Fruit fly (Drosophila melanogaster) whole organism, embryonic: ENCODE measurements around the gene gro.

ENCODE experiments used
- Abd-B ChIP-seq: fragments of 200-800 bp; sonication (Bioruptor generic); optimal IDR thresholded peaks from 2 replicates; lab custom pipeline; 2018; ENCODE audit warnings: missing biosample characterization, mild to moderate bottlenecking, missing genetic modification characterization, moderate library complexity
- BtbVII ChIP-seq: fragments of 200-800 bp; sonication (Bioruptor generic); optimal IDR thresholded peaks from 3 replicates; lab custom pipeline; 2017; ENCODE audit warnings: missing biosample characterization, mild to moderate bottlenecking, missing genetic modification characterization
- CG10209 ChIP-seq: fragments of 200-800 bp; sonication (Bioruptor generic); optimal IDR thresholded peaks from 3 replicates; lab custom pipeline; 2017; ENCODE audit warnings: missing biosample characterization, mild to moderate bottlenecking, missing genetic modification characterization, missing genetic modification reagents
- CG10959 ChIP-seq: fragments of 200-800 bp; sonication (Bioruptor generic); IDR thresholded peaks from 2 replicates; pipeline ENCODE4 v1.3.6; 2022; ENCODE audit warnings: missing biosample characterization, missing genetic modification characterization
- CG12219 ChIP-seq: fragments of 200-800 bp; sonication (Bioruptor generic); optimal IDR thresholded peaks from 3 replicates; lab custom pipeline; 2018; ENCODE audit warnings: missing biosample characterization, mild to moderate bottlenecking, missing genetic modification characterization
- CG13424 ChIP-seq: fragments of 200-800 bp; sonication (Bioruptor generic); optimal IDR thresholded peaks from 2 replicates; lab custom pipeline; 2019; ENCODE audit warnings: missing biosample characterization, mild to moderate bottlenecking, missing genetic modification characterization, moderate library complexity
- CG14860 ChIP-seq: fragments of 200-800 bp; sonication (Bioruptor generic); IDR thresholded peaks from 3 replicates; pipeline ENCODE4 v1.3.6; 2022; ENCODE audit warnings: missing biosample characterization, missing genetic modification characterization; ENCODE audit not compliant: partially characterized antibody
- CG1603 ChIP-seq: fragments of 200-800 bp; sonication (Bioruptor generic); optimal IDR thresholded peaks from 2 replicates; lab custom pipeline; 2019; ENCODE audit warnings: missing biosample characterization, mild to moderate bottlenecking, missing genetic modification characterization, moderate library complexity
- CG16779 ChIP-seq: fragments of 200-800 bp; sonication (Bioruptor generic); IDR thresholded peaks from 2 replicates; pipeline ENCODE4 v1.3.6; 2022; ENCODE audit warnings: missing biosample characterization, missing genetic modification characterization
- CG16813 ChIP-seq: fragments of 200-800 bp; sonication (Bioruptor generic); IDR thresholded peaks from 3 replicates; pipeline ENCODE4 v1.3.6; 2022; ENCODE audit warnings: missing biosample characterization, missing genetic modification characterization; ENCODE audit not compliant: partially characterized antibody
- CG17359 ChIP-seq: fragments of 200-800 bp; sonication (Bioruptor generic); optimal IDR thresholded peaks from 3 replicates; lab custom pipeline; 2018; ENCODE audit warnings: missing biosample characterization, mild to moderate bottlenecking, missing genetic modification characterization, moderate library complexity
- CG17568 ChIP-seq: fragments of 200-800 bp; sonication (Bioruptor generic); optimal IDR thresholded peaks from 2 replicates; lab custom pipeline; 2018; ENCODE audit warnings: missing biosample characterization, mild to moderate bottlenecking, missing genetic modification characterization, moderate library complexity
- CG2129 ChIP-seq: fragments of 200-800 bp; sonication (Bioruptor generic); IDR thresholded peaks from 2 replicates; pipeline ENCODE4 v1.3.6; 2022; ENCODE audit warnings: missing biosample characterization, missing genetic modification characterization; ENCODE audit not compliant: partially characterized antibody
- CG3065 ChIP-seq: fragments of 200-800 bp; sonication (Bioruptor generic); optimal IDR thresholded peaks from 2 replicates; lab custom pipeline; 2016; ENCODE audit warnings: missing biosample characterization, missing genetic modification characterization
- CG3163 ChIP-seq: fragments of 200-800 bp; sonication (Bioruptor generic); optimal IDR thresholded peaks from 3 replicates; lab custom pipeline; 2016; ENCODE audit warnings: missing biosample characterization, missing genetic modification characterization
- CG3838 ChIP-seq: fragments of 200-800 bp; sonication (Bioruptor generic); optimal IDR thresholded peaks from 3 replicates; lab custom pipeline; 2016; ENCODE audit warnings: missing biosample characterization, missing genetic modification characterization
- CG3847 ChIP-seq: fragments of 200-800 bp; sonication (Bioruptor generic); IDR thresholded peaks from 2 replicates; pipeline ENCODE4 v1.3.6; 2022; ENCODE audit warnings: missing biosample characterization, missing genetic modification characterization
- CG4404 ChIP-seq: fragments of 200-800 bp; sonication (Bioruptor generic); IDR thresholded peaks from 2 replicates; pipeline ENCODE4 v1.3.6; 2022; ENCODE audit warnings: missing biosample characterization, missing genetic modification characterization
- CG5180 ChIP-seq: fragments of 200-800 bp; sonication (Bioruptor generic); optimal IDR thresholded peaks from 3 replicates; lab custom pipeline; 2017; ENCODE audit warnings: missing biosample characterization, missing genetic modification characterization, mild to moderate bottlenecking, moderate library complexity, missing genetic modification reagents
- CG6813 ChIP-seq: fragments of 200-800 bp; sonication (Bioruptor generic); optimal IDR thresholded peaks from 2 replicates; lab custom pipeline; 2017; ENCODE audit warnings: missing biosample characterization, missing genetic modification characterization, mild to moderate bottlenecking, moderate library complexity, missing genetic modification reagents
- CG7372 ChIP-seq: fragments of 200-800 bp; sonication (Bioruptor generic); IDR thresholded peaks from 2 replicates; pipeline ENCODE4 v1.3.6; 2022; ENCODE audit warnings: missing biosample characterization, missing genetic modification characterization
- CG7786 ChIP-seq: fragments of 200-800 bp; sonication (Bioruptor generic); optimal IDR thresholded peaks from 2 replicates; lab custom pipeline; 2016; ENCODE audit warnings: missing biosample characterization, missing genetic modification characterization
- CG8089 ChIP-seq: fragments of 200-800 bp; sonication (Bioruptor generic); optimal IDR thresholded peaks from 3 replicates; lab custom pipeline; 2016; ENCODE audit warnings: missing biosample characterization, missing genetic modification characterization
- CG9609 ChIP-seq: fragments of 200-800 bp; sonication (Bioruptor generic); optimal IDR thresholded peaks from 3 replicates; lab custom pipeline; 2016; ENCODE audit warnings: missing biosample characterization, missing genetic modification characterization
- H15 ChIP-seq: fragments of 200-800 bp; sonication (Bioruptor generic); IDR thresholded peaks from 3 replicates; pipeline ENCODE4 v1.3.6; 2022; ENCODE audit warnings: missing biosample characterization, missing genetic modification characterization
- HLH54F ChIP-seq: fragments of 200-800 bp; sonication (Bioruptor generic); optimal IDR thresholded peaks from 3 replicates; lab custom pipeline; 2016; ENCODE audit warnings: missing biosample characterization, missing genetic modification characterization
- Kr ChIP-seq: fragments of 200-800 bp; sonication (Bioruptor generic); optimal IDR thresholded peaks from 2 replicates; lab custom pipeline; 2017; ENCODE audit warnings: missing biosample characterization, mild to moderate bottlenecking, missing genetic modification characterization
- Mad ChIP-seq: fragments of 200-800 bp; sonication (Bioruptor generic); optimal IDR thresholded peaks from 2 replicates; lab custom pipeline; 2016; ENCODE audit warnings: missing biosample characterization, missing genetic modification characterization
- NC2β ChIP-seq: fragments of 200-800 bp; sonication (Bioruptor generic); optimal IDR thresholded peaks from 2 replicates; lab custom pipeline; 2016; ENCODE audit warnings: missing biosample characterization, missing genetic modification characterization
- Oaz ChIP-seq: fragments of 200-800 bp; sonication (Bioruptor generic); IDR thresholded peaks from 2 replicates; pipeline ENCODE4 v1.3.6; 2022; ENCODE audit warnings: missing biosample characterization, missing genetic modification characterization
- Spps ChIP-seq: fragments of 200-800 bp; sonication (Bioruptor generic); optimal IDR thresholded peaks from 2 replicates; lab custom pipeline; 2018; ENCODE audit warnings: missing biosample characterization, mild to moderate bottlenecking, missing genetic modification characterization
- Stat92E ChIP-seq, 3 experiments: fragments of >200 bp in 2 of 3; fragments of 200-800 bp in 1 of 3; sonication (Bioruptor generic) in 1 of 3; optimal IDR thresholded peaks; 2 replicates each; lab custom pipeline; 2017 to 2019; ENCODE audit warnings: missing biosample characterization in 3 of 3, missing genetic modification characterization in 3 of 3, mild to moderate bottlenecking in 1 of 3, moderate library complexity in 1 of 3
- Trl ChIP-seq, 3 experiments: fragments of >200 bp in 2 of 3; fragments of 200-800 bp in 1 of 3; sonication (Bioruptor generic) in 1 of 3; optimal IDR thresholded peaks; 2 replicates in 1 of 3; 3 replicates in 2 of 3; lab custom pipeline; 2016 to 2017; ENCODE audit warnings: missing biosample characterization in 1 of 3, missing genetic modification characterization in 1 of 3
- ara ChIP-seq: fragments of 200-800 bp; sonication (Bioruptor generic); IDR thresholded peaks from 2 replicates; pipeline ENCODE4 v1.3.6; 2022; ENCODE audit warnings: missing biosample characterization, missing genetic modification characterization
- cad ChIP-seq: fragments of >200 bp; optimal IDR thresholded peaks from 2 replicates; lab custom pipeline; 2017; ENCODE audit warnings: missing biosample characterization, missing genetic modification characterization
- cas ChIP-seq: fragments of 200-800 bp; sonication (Bioruptor generic); IDR thresholded peaks from 2 replicates; pipeline ENCODE4 v1.3.6; 2022; ENCODE audit warnings: missing biosample characterization, missing genetic modification characterization
- chif ChIP-seq, 2 experiments: fragments of 200-800 bp; sonication (Bioruptor generic); optimal IDR thresholded peaks; 3 replicates each; lab custom pipeline; 2016; ENCODE audit warnings: missing biosample characterization in 2 of 2, missing genetic modification characterization in 2 of 2
- gce ChIP-seq: fragments of 200-800 bp; sonication (Bioruptor generic); IDR thresholded peaks from 3 replicates; pipeline ENCODE4 v1.3.6; 2022; ENCODE audit warnings: missing biosample characterization, missing genetic modification characterization
- gt ChIP-seq: fragments of 200-800 bp; sonication (Bioruptor generic); IDR thresholded peaks from 2 replicates; pipeline ENCODE4 v1.3.6; 2022; ENCODE audit warnings: missing biosample characterization, missing genetic modification characterization
- hb ChIP-seq: fragments of 200-800 bp; sonication (Bioruptor generic); IDR thresholded peaks from 3 replicates; pipeline ENCODE4 v1.3.6; 2022; ENCODE audit warnings: missing biosample characterization, missing genetic modification characterization; ENCODE audit not compliant: partially characterized antibody
- lilli ChIP-seq: fragments of 200-800 bp; sonication (Bioruptor generic); optimal IDR thresholded peaks from 3 replicates; lab custom pipeline; 2016; ENCODE audit warnings: missing biosample characterization, missing genetic modification characterization
- nerfin-1 ChIP-seq: fragments of 200-800 bp; sonication (Bioruptor generic); optimal IDR thresholded peaks from 3 replicates; lab custom pipeline; 2019; ENCODE audit warnings: missing biosample characterization, mild to moderate bottlenecking, missing genetic modification characterization, moderate library complexity
- pfk ChIP-seq: fragments of 200-800 bp; sonication (Bioruptor generic); optimal IDR thresholded peaks from 2 replicates; lab custom pipeline; 2018; ENCODE audit warnings: missing biosample characterization, mild to moderate bottlenecking, missing genetic modification characterization, moderate library complexity
- run ChIP-seq: fragments of 200-800 bp; sonication (Bioruptor generic); optimal IDR thresholded peaks from 3 replicates; lab custom pipeline; 2018; ENCODE audit warnings: missing biosample characterization, mild to moderate bottlenecking, missing genetic modification characterization
- sim ChIP-seq: fragments of 200-800 bp; sonication (Bioruptor generic); IDR thresholded peaks from 2 replicates; pipeline ENCODE4 v1.3.6; 2022; ENCODE audit warnings: missing biosample characterization, missing genetic modification characterization
- tin ChIP-seq: fragments of 200-800 bp; sonication (Bioruptor generic); optimal IDR thresholded peaks from 3 replicates; lab custom pipeline; 2016; ENCODE audit warnings: missing biosample characterization, missing genetic modification characterization
- tna ChIP-seq: fragments of 200-800 bp; sonication (Bioruptor generic); IDR thresholded peaks from 2 replicates; pipeline ENCODE4 v1.3.6; 2022; ENCODE audit warnings: missing biosample characterization, missing genetic modification characterization; ENCODE audit not compliant: partially characterized antibody
- z ChIP-seq: fragments of 200-800 bp; sonication (Bioruptor generic); IDR thresholded peaks from 3 replicates; pipeline ENCODE4 v1.3.6; 2022; ENCODE audit warnings: missing biosample characterization, missing genetic modification characterization

Gene gro

dm6 chr3R:26005978-26006934 is 35.3 kb upstream of the gro start (continued):
- TF ChIP-seq ara (no peak), CG17359 (peak; percentile 17), CG4404 (no peak), CG10959 (GFP tag; lab: Robert Waterston, UW) (no peak), nerfin-1 (tag; lab: Kevin White, UChicago) (peak; percentile 59), CG2129 (GFP tag; lab: Robert Waterston, UW) (no peak), CG3065 (GFP tag; lab: Kevin White, UChicago) (no peak), Abd-B (peak; percentile 61), Trl (optimal IDR thresholded peaks at IDR 0.05; lab: Kevin White, UChicago) (peak; percentile 10 to 36), Trl (GFP tag; optimal IDR thresholded peaks at IDR 0.05; lab: Kevin White, UChicago) (no peak), CG1603 (tag; lab: Kevin White, UChicago) (no peak), CG6813 (GFP tag; lab: Kevin White, UChicago) (no peak), Stat92E (GFP tag; optimal IDR thresholded peaks at IDR 0.05; lab: Kevin White, UChicago) (peak in 1 of 3 experiments; percentile 55), CG8089 (GFP tag; lab: Kevin White, UChicago) (no peak), CG3838 (GFP tag; lab: Kevin White, UChicago) (no peak), pfk (no peak), Oaz (GFP tag; lab: Robert Waterston, UW) (no peak), cas (no peak), Kr (peak; percentile 85), CG7372 (GFP tag; lab: Robert Waterston, UW) (no peak), run (tag; lab: Kevin White, UChicago) (peak; percentile 55), hb (GFP tag; lab: Robert Waterston, UW) (no peak), CG7786 (GFP tag; lab: Kevin White, UChicago) (no peak), CG17568 (no peak), CG13424 (tag; lab: Kevin White, UChicago) (peak; percentile 6), CG3847 (no peak), gce (GFP tag; lab: Robert Waterston, UW) (peak; percentile 61; the same call in 2 of the 3 replicates), H15 (GFP tag; lab: Robert Waterston, UW) (no peak), tna (GFP tag; lab: Robert Waterston, UW) (0 out of 2 replicates have a peak, but pooled peaks have one; percentile 23), Mad (GFP tag; lab: Kevin White, UChicago) (peak; percentile 3), cad (GFP tag; lab: Kevin White, UChicago) (peak; percentile 93), z (GFP tag; lab: Robert Waterston, UW) (peak; percentile 62; the same call in 2 of the 3 replicates), gt (GFP tag; lab: Robert Waterston, UW) (no peak), CG12219 (no peak), Spps (tag; lab: Kevin White, UChicago) (peak; percentile 2), CG3163 (GFP tag; lab: Kevin White, UChicago) (no peak), NC2β (peak; percentile 12), BtbVII (no peak), sim (GFP tag; lab: Robert Waterston, UW) (no peak), tin (GFP tag; lab: Kevin White, UChicago) (no peak), chif (GFP tag; optimal IDR thresholded peaks at IDR 0.05; lab: Kevin White, UChicago) (peak in 1 of 2 experiments; percentile 35), CG9609 (GFP tag; lab: Kevin White, UChicago) (no peak), HLH54F (GFP tag; lab: Kevin White, UChicago) (no peak), CG10209 (GFP tag; lab: Kevin White, UChicago) (no peak), CG14860 (GFP tag; lab: Robert Waterston, UW) (no peak), CG5180 (GFP tag; lab: Kevin White, UChicago) (peak; percentile 81), lilli (no peak), CG16779 (no peak), CG16813 (GFP tag; lab: Robert Waterston, UW) (no peak)
